Fruit fly (Drosophila melanogaster): Measurements from ENCODE around the gene CG3698.

Gene CG3698

DNA sequence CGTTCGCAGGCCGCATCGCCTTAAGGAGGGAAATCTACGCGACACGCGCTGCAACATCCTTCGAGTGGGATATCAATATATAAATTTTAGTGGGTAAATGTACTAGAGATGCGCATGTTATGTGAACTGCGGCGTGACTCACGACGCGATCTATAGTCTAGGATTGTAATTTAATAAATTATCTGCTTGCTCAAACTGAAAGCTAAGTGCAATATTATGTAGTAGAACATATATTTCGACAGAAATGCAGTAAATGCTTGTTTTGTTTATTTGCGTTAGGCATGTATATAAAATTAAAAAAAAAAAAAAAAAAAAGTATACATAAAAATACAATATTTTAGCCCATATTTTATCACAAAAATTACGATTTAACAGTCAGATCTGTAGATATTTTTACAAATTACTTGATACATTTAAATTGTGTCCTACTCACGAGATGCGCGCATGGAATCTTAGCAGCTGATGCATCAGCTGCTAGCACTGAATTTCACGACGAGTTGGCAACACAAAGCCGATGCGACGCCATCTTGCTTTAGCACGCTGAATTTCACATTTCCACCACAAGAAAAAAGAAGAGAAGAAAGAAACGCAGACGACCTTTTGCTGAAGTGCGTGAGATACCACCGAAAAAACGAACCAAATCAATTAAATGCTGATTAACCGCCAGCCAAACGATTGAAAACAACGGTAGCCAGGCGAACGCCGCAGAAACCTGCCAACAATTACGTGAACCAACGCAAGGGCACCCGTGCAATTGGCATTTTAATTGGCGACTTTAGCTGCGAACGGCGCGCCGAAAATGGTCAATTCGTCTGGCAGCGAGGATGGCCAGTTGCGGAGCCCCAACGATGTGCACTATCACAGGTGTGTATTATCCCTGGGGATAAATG is 26.9 kb downstream of the CG3698 start, which contains the start of the genes CG4042 and Pitslre (continued):
- TF ChIP-seq CG12769 (tag; optimal IDR thresholded peaks at IDR 0.05) (no peak), CG15696 (tag; optimal IDR thresholded peaks at IDR 0.05) (no peak), bcd (GFP tag; optimal IDR thresholded peaks at IDR 0.05) (peak; percentile 40), CG14050 (GFP tag; IDR thresholded peaks at IDR 0.05) (no peak), dmrt99B (tag; optimal IDR thresholded peaks at IDR 0.05) (no peak), tx (GFP tag; optimal IDR thresholded peaks at IDR 0.05) (no peak), NC2α (GFP tag; optimal IDR thresholded peaks at IDR 0.05) (no peak), jigr1 (GFP tag; IDR thresholded peaks at IDR 0.05) (no peak), gcm2 (GFP tag; optimal IDR thresholded peaks at IDR 0.05) (no peak), prd (optimal IDR thresholded peaks at IDR 0.05) (no peak), prd (GFP tag; IDR thresholded peaks at IDR 0.05) (no peak), CG12391 (tag; optimal IDR thresholded peaks at IDR 0.05) (peak; percentile 38), sima (GFP tag; optimal IDR thresholded peaks at IDR 0.05) (no peak), luna (GFP tag; optimal IDR thresholded peaks at IDR 0.05) (no peak), toy (GFP tag; IDR thresholded peaks at IDR 0.05) (no peak), CG10274 (GFP tag; optimal IDR thresholded peaks at IDR 0.05) (no peak), CG15514 (GFP tag; optimal IDR thresholded peaks at IDR 0.05) (peak; percentile 22), HmgZ (tag; optimal IDR thresholded peaks at IDR 0.05) (no peak), fu2 (GFP tag; optimal IDR thresholded peaks at IDR 0.05) (no peak), CG2678 (tag; optimal IDR thresholded peaks at IDR 0.05) (peak; percentile 43), CG7839 (tag; optimal IDR thresholded peaks at IDR 0.05) (peak; percentile 30), Dref (GFP tag; IDR thresholded peaks at IDR 0.05) (no peak), lilli (GFP tag; optimal IDR thresholded peaks at IDR 0.05) (peak; percentile 57), CTCF (GFP tag; optimal IDR thresholded peaks at IDR 0.05) (no peak), Gsc (GFP tag; IDR thresholded peaks at IDR 0.05) (no peak), H15 (GFP tag; IDR thresholded peaks at IDR 0.05) (no peak), CG2199 (GFP tag; IDR thresholded peaks at IDR 0.05) (no peak), B-H2 (GFP tag; optimal IDR thresholded peaks at IDR 0.05) (no peak), sc (optimal IDR thresholded peaks at IDR 0.05) (no peak), sc (GFP tag; optimal IDR thresholded peaks at IDR 0.05) (no peak), pnt (GFP tag; optimal IDR thresholded peaks at IDR 0.05) (no peak), CG17829 (tag; optimal IDR thresholded peaks at IDR 0.05) (peak; percentile 31), Hr51 (GFP tag; optimal IDR thresholded peaks at IDR 0.05) (peak; percentile 19 to 40), esg (GFP tag; conservative IDR thresholded peaks at IDR 0.05) (no peak), grn (GFP tag; optimal IDR thresholded peaks at IDR 0.05) (no peak), salm (tag; optimal IDR thresholded peaks at IDR 0.05) (no peak), CG3847 (GFP tag; IDR thresholded peaks at IDR 0.05) (peak; percentile 33), CG17385 (GFP tag; optimal IDR thresholded peaks at IDR 0.05) (peak; percentile 32), fd96Cb (tag; optimal IDR thresholded peaks at IDR 0.05) (no peak), emc (GFP tag; optimal IDR thresholded peaks at IDR 0.05) (no peak), CG18619 (GFP tag; optimal IDR thresholded peaks at IDR 0.05) (peak; percentile 14), CG12299 (tag; optimal IDR thresholded peaks at IDR 0.05) (no peak), bab2 (GFP tag; optimal IDR thresholded peaks at IDR 0.05) (no peak), kah (GFP tag; optimal IDR thresholded peaks at IDR 0.05) (no peak), otp (GFP tag; IDR thresholded peaks at IDR 0.05) (no peak), NfI (GFP tag; optimal IDR thresholded peaks at IDR 0.05) (peak; percentile 42), CG9609 (GFP tag; optimal IDR thresholded peaks at IDR 0.05) (no peak), ssp (GFP tag; IDR thresholded peaks at IDR 0.05) (peak; percentile 24; the same call in 1 of the 2 replicates), Opbp (GFP tag; IDR thresholded peaks at IDR 0.05; ENCODE audit: partially characterized antibody) (peak; percentile 23; the same call in 1 of the 3 replicates), NK7.1 (GFP tag; optimal IDR thresholded peaks at IDR 0.05) (no peak), tin (GFP tag; optimal IDR thresholded peaks at IDR 0.05) (peak; percentile 63)

Data from whole organism, embryonic.